Fruit fly (Drosophila melanogaster): Measurements from ENCODE around the gene tgy.

DNA sequence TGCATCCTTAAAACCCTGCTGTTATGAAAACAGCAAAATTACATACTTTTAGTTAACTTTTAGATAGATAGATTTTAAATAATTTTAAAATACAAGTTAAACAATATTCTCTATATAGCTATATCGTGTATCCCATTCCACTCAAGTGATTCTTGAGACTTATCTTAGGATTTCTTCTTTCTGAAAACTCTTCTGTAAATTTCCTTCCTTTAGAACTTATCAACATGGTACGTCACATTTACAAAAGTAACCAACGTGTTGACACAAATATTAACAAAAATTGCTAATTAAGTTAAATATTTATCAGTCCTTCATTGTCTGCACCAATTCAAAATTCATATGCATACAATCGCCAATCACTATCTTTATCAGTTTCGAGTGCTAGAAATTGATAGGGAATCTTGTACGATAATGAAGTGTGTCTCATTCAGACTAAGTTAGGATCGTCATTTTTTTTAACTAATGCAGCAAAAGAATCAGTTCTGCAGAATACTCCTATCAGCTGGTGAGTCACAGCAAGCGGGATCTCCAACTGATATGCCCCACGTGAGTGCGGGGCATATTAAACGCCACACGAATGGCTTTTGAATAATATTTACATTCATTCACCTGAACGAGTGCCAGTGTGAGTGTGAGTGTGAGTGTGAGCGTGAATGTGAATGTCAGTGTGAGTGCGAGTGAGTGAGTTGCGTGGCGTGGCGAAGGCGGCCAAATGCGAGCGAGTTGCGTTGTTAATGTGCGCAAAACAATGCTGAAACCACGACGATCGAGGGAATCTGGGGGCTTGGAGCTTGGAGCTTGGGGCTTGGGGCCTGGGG, 40.7 kb upstream of the tgy start:
- TF ChIP-seq tj (GFP tag; optimal IDR thresholded peaks at IDR 0.05) (peak; percentile 1), Hr96 (GFP tag; optimal IDR thresholded peaks at IDR 0.05) (no peak), kay (GFP tag; ENCODE audit: borderline replicate concordance) (peak; percentile 91), CG5204 (GFP tag; optimal IDR thresholded peaks at IDR 0.05) (no peak), toe (GFP tag; optimal IDR thresholded peaks at IDR 0.05) (no peak), CG11617 (GFP tag; optimal IDR thresholded peaks at IDR 0.05) (no peak), bab1 (GFP tag; optimal IDR thresholded peaks at IDR 0.05) (no peak), CG14711 (tag; optimal IDR thresholded peaks at IDR 0.05) (no peak), CG1620 (GFP tag; optimal IDR thresholded peaks at IDR 0.05) (no peak)

Data from whole organism, adult.